Fruit fly (Drosophila melanogaster) whole organism: ENCODE data around the gene CG43401.
A peak's percentile ranks its signal among the peaks of the same experiment; 100 is the strongest.

ENCODE experiments used
- CG8478 ChIP-seq: fragments of >200 bp; optimal IDR thresholded peaks from 2 replicates; lab custom pipeline; 2018; ENCODE audit warnings: inconsistent platforms
- Dll ChIP-seq: fragments of >200 bp; optimal IDR thresholded peaks from 2 replicates; lab custom pipeline; 2017
- EcR ChIP-seq, 2 experiments: fragments of >200 bp; optimal IDR thresholded peaks; 2 replicates each; lab custom pipeline; 2017; ENCODE audit warnings: missing biosample characterization in 2 of 2, missing genetic modification characterization in 2 of 2, missing genetic modification reagents in 2 of 2
- pan ChIP-seq: fragments of >200 bp; optimal IDR thresholded peaks from 2 replicates; lab custom pipeline; 2017
- psq ChIP-seq: fragments of >200 bp; optimal IDR thresholded peaks from 2 replicates; lab custom pipeline; 2017
- usp ChIP-seq: fragments of >200 bp; optimal IDR thresholded peaks from 2 replicates; lab custom pipeline; 2017; ENCODE audit warnings: missing biosample characterization, missing genetic modification characterization, mixed read lengths

The CG43401 gene

dm6 chr2L:1428290-1428689 is at the start of gene CG43401:
CG43401 (plus strand) TSS chr2L:1428474.
- TF ChIP-seq CG8478 (lab: Kevin White, UChicago): no peak

dm6 chr2L:1386512-1386911 is 41.8 kb upstream of the CG43401 start:
- TF ChIP-seq Dll (lab: Kevin White, UChicago): no peak

dm6 chr2L:1387811-1388210 is 40.5 kb upstream of the CG43401 start:
- TF ChIP-seq pan (lab: Kevin White, UChicago): no peak
- TF ChIP-seq psq: no peak
- TF ChIP-seq CG8478 (lab: Kevin White, UChicago): no peak
- TF ChIP-seq Dll (lab: Kevin White, UChicago): no peak
- no peak for TF ChIP-seq usp
- TF ChIP-seq EcR (GFP tag; optimal IDR thresholded peaks at IDR 0.05; lab: Kevin White, UChicago): no peak

- TF ChIP-seq Dll (lab: Kevin White, UChicago) (no peak), EcR (GFP tag; optimal IDR thresholded peaks at IDR 0.05; lab: Kevin White, UChicago) (no peak), CG8478 (lab: Kevin White, UChicago) (no peak), psq (no peak)
Observed at dm6 chr2L:1390271-1390670, 38.0 kb upstream of the CG43401 start.

dm6 chr2L:1393611-1394010 is 34.7 kb upstream of the CG43401 start:
- no peak for TF ChIP-seq EcR (GFP tag; optimal IDR thresholded peaks at IDR 0.05; lab: Kevin White, UChicago)
- no peak for TF ChIP-seq pan (lab: Kevin White, UChicago)

dm6 chr2L:1399434-1399833 is 28.8 kb upstream of the CG43401 start:
- TF ChIP-seq EcR (GFP tag; optimal IDR thresholded peaks at IDR 0.05; lab: Kevin White, UChicago): no peak
- no peak for TF ChIP-seq usp
- no peak for TF ChIP-seq CG8478 (lab: Kevin White, UChicago)
- TF ChIP-seq psq: no peak
- TF ChIP-seq pan (lab: Kevin White, UChicago): no peak
- no peak for TF ChIP-seq Dll (lab: Kevin White, UChicago)

dm6 chr2L:1402728-1403127 is 25.5 kb upstream of the CG43401 start:
- TF ChIP-seq pan (lab: Kevin White, UChicago): no peak

- TF ChIP-seq psq (no peak), usp (no peak), CG8478 (lab: Kevin White, UChicago) (no peak), EcR (GFP tag; optimal IDR thresholded peaks at IDR 0.05; lab: Kevin White, UChicago) (no peak), pan (lab: Kevin White, UChicago) (no peak), Dll (lab: Kevin White, UChicago) (no peak)
Observed at dm6 chr2L:1404896-1405453, 23.3 kb upstream of the CG43401 start.

dm6 chr2L:1405573-1405972 is 22.7 kb upstream of the CG43401 start:
- TF ChIP-seq EcR (GFP tag; optimal IDR thresholded peaks at IDR 0.05; lab: Kevin White, UChicago) (no peak), pan (lab: Kevin White, UChicago) (no peak), Dll (lab: Kevin White, UChicago) (no peak), usp (no peak), CG8478 (lab: Kevin White, UChicago) (no peak), psq (no peak)

dm6 chr2L:1409695-1410094 is 18.6 kb upstream of the CG43401 start:
- TF ChIP-seq psq (no peak), pan (lab: Kevin White, UChicago) (no peak), CG8478 (lab: Kevin White, UChicago) (no peak), Dll (lab: Kevin White, UChicago) (no peak), usp (no peak), EcR (GFP tag; optimal IDR thresholded peaks at IDR 0.05; lab: Kevin White, UChicago) (no peak)

- no peak for TF ChIP-seq CG8478 (lab: Kevin White, UChicago)
- TF ChIP-seq usp: no peak
Observed at dm6 chr2L:1410780-1411625, 17.3 kb upstream of the CG43401 start.

- TF ChIP-seq usp (no peak), Dll (lab: Kevin White, UChicago) (no peak), EcR (GFP tag; optimal IDR thresholded peaks at IDR 0.05; lab: Kevin White, UChicago) (no peak), psq (no peak), CG8478 (lab: Kevin White, UChicago) (no peak), pan (lab: Kevin White, UChicago) (no peak)
Observed at dm6 chr2L:1412691-1413090, 15.6 kb upstream of the CG43401 start.

- TF ChIP-seq EcR (GFP tag; optimal IDR thresholded peaks at IDR 0.05; lab: Kevin White, UChicago): peak in 1 of 2 experiments; percentile 10
- no peak for TF ChIP-seq usp
Observed at dm6 chr2L:1414019-1414418, 14.3 kb upstream of the CG43401 start.
